Fruit fly (Drosophila melanogaster) whole organism, embryonic: ENCODE results near the gene ghi.
A peak's percentile ranks its signal among the peaks of the same experiment; 100 is the strongest.

Source experiments
- Adf1 ChIP-seq: fragments of 200-800 bp; sonication (Bioruptor generic); IDR thresholded peaks from 2 replicates; pipeline ENCODE4 v1.3.6; 2022; ENCODE audit warnings: missing biosample characterization, missing genetic modification characterization
- Atf6 ChIP-seq: fragments of 200-800 bp; sonication (Bioruptor generic); IDR thresholded peaks from 2 replicates; pipeline ENCODE4 v1.3.6; 2022; ENCODE audit warnings: missing biosample characterization, missing genetic modification characterization
- Awh ChIP-seq: fragments of 200-800 bp; sonication (Bioruptor generic); IDR thresholded peaks from 2 replicates; pipeline ENCODE4, ENCODE4 v1.3.6; 2022; ENCODE audit warnings: missing biosample characterization, missing genetic modification characterization
- CG10321 ChIP-seq: fragments of 200-800 bp; sonication (Bioruptor generic); IDR thresholded peaks from 2 replicates; pipeline ENCODE4 v1.3.6; 2022; ENCODE audit warnings: missing biosample characterization, missing genetic modification characterization
- CG10543 ChIP-seq: fragments of 200-800 bp; sonication (Bioruptor generic); optimal IDR thresholded peaks from 3 replicates; lab custom pipeline; 2017; ENCODE audit warnings: missing biosample characterization, mild to moderate bottlenecking, missing genetic modification characterization, moderate library complexity
- CG10979 ChIP-seq: fragments of 200-800 bp; sonication (Bioruptor generic); optimal IDR thresholded peaks from 2 replicates; lab custom pipeline; 2018; ENCODE audit warnings: missing biosample characterization, mild to moderate bottlenecking, missing genetic modification characterization, moderate library complexity
- CG11398 ChIP-seq: fragments of 200-800 bp; sonication (Bioruptor generic); optimal IDR thresholded peaks from 2 replicates; lab custom pipeline; 2016; ENCODE audit warnings: missing biosample characterization, missing genetic modification characterization
- CG12155 ChIP-seq: fragments of 200-800 bp; sonication (Bioruptor generic); optimal IDR thresholded peaks from 3 replicates; lab custom pipeline; 2016; ENCODE audit warnings: missing biosample characterization, missing genetic modification characterization
- CG1233 ChIP-seq: fragments of 200-800 bp; sonication (Bioruptor generic); optimal IDR thresholded peaks from 4 replicates; lab custom pipeline; 2018; ENCODE audit warnings: missing biosample characterization, mild to moderate bottlenecking, missing genetic modification characterization
- CG14441 ChIP-seq: fragments of 200-800 bp; sonication (Bioruptor generic); IDR thresholded peaks from 2 replicates; pipeline ENCODE4 v1.3.6; 2022; ENCODE audit warnings: missing biosample characterization, missing genetic modification characterization
- CG17186 ChIP-seq: fragments of 200-800 bp; sonication (Bioruptor generic); optimal IDR thresholded peaks from 3 replicates; lab custom pipeline; 2017; ENCODE audit warnings: missing biosample characterization, missing genetic modification reagents, missing genetic modification characterization
- CG1832 ChIP-seq: fragments of 200-800 bp; sonication (Bioruptor generic); optimal IDR thresholded peaks from 2 replicates; lab custom pipeline; 2017; ENCODE audit warnings: missing biosample characterization, mild to moderate bottlenecking, missing genetic modification characterization, inconsistent platforms
- CG7745 ChIP-seq: fragments of 200-800 bp; sonication (Bioruptor generic); optimal IDR thresholded peaks from 2 replicates; lab custom pipeline; 2018; ENCODE audit warnings: missing biosample characterization, mild to moderate bottlenecking, missing genetic modification characterization, moderate library complexity
- CG7786 ChIP-seq: fragments of 200-800 bp; sonication (Bioruptor generic); optimal IDR thresholded peaks from 2 replicates; lab custom pipeline; 2016; ENCODE audit warnings: missing biosample characterization, missing genetic modification characterization
- CG8290 ChIP-seq, 3 experiments: fragments of 200-800 bp; sonication (Bioruptor generic); optimal IDR thresholded peaks; 2 replicates each; lab custom pipeline; 2016 to 2019; ENCODE audit warnings: missing biosample characterization in 3 of 3, missing genetic modification characterization in 3 of 3, mild to moderate bottlenecking in 2 of 3, moderate library complexity in 1 of 3
- CG9437 ChIP-seq: fragments of 200-800 bp; sonication (Bioruptor generic); optimal IDR thresholded peaks from 2 replicates; lab custom pipeline; 2018; ENCODE audit warnings: missing biosample characterization, mild to moderate bottlenecking, missing genetic modification characterization
- Dad ChIP-seq: fragments of 200-800 bp; sonication (Bioruptor generic); optimal IDR thresholded peaks from 3 replicates; lab custom pipeline; 2016; ENCODE audit warnings: missing biosample characterization, missing genetic modification characterization
- Dfd ChIP-seq, 2 experiments: fragments of >200 bp; optimal IDR thresholded peaks; 2 replicates each; lab custom pipeline; 2017; ENCODE audit warnings: missing biosample characterization in 2 of 2, missing genetic modification characterization in 2 of 2
- Dip2 ChIP-seq: fragments of 200-800 bp; sonication (Bioruptor generic); IDR thresholded peaks from 2 replicates; pipeline ENCODE4 v1.3.6; 2022; ENCODE audit warnings: missing biosample characterization, missing genetic modification characterization
- E2f2 ChIP-seq: fragments of 200-800 bp; sonication (Bioruptor generic); IDR thresholded peaks from 2 replicates; pipeline ENCODE4 v1.3.6; 2022; ENCODE audit warnings: missing biosample characterization, missing genetic modification characterization
- NK7.1 ChIP-seq: fragments of 200-800 bp; sonication (Bioruptor generic); optimal IDR thresholded peaks from 3 replicates; lab custom pipeline; 2016; ENCODE audit warnings: missing biosample characterization, missing genetic modification characterization
- NfI ChIP-seq: fragments of 200-800 bp; sonication (Bioruptor generic); optimal IDR thresholded peaks from 3 replicates; lab custom pipeline; 2018; ENCODE audit warnings: missing biosample characterization, mild to moderate bottlenecking, missing genetic modification characterization, moderate library complexity
- Ptx1 ChIP-seq: fragments of 200-800 bp; sonication (Bioruptor generic); IDR thresholded peaks from 2 replicates; pipeline ENCODE4 v1.3.6; 2022; ENCODE audit warnings: missing biosample characterization, missing genetic modification characterization
- Scr ChIP-seq: fragments of 200-800 bp; sonication (Bioruptor generic); IDR thresholded peaks from 2 replicates; pipeline ENCODE4 v1.3.6; 2022; ENCODE audit warnings: missing biosample characterization, missing genetic modification characterization; ENCODE audit not compliant: partially characterized antibody
- ac ChIP-seq: fragments of 200-800 bp; sonication (Bioruptor generic); optimal IDR thresholded peaks from 3 replicates; lab custom pipeline; 2017; ENCODE audit warnings: missing biosample characterization, mild to moderate bottlenecking, missing genetic modification characterization
- ato ChIP-seq: fragments of 200-800 bp; sonication (Bioruptor generic); IDR thresholded peaks from 2 replicates; pipeline ENCODE4 v1.3.6; 2022; ENCODE audit warnings: missing biosample characterization, missing genetic modification characterization; ENCODE audit not compliant: partially characterized antibody
- bsh ChIP-seq, 2 experiments: fragments of 200-800 bp; sonication (Bioruptor generic); optimal IDR thresholded peaks; 2 replicates each; lab custom pipeline; 2017 to 2018; ENCODE audit warnings: mild to moderate bottlenecking in 2 of 2, missing biosample characterization in 2 of 2, missing genetic modification characterization in 2 of 2, moderate library complexity in 1 of 2
- btn ChIP-seq: fragments of 200-800 bp; sonication (Bioruptor generic); optimal IDR thresholded peaks from 2 replicates; lab custom pipeline; 2016; ENCODE audit warnings: missing biosample characterization, missing genetic modification characterization
- ci ChIP-seq: fragments of 200-800 bp; sonication (Bioruptor generic); IDR thresholded peaks from 3 replicates; pipeline ENCODE4 v1.3.6; 2022; ENCODE audit warnings: missing biosample characterization, missing genetic modification characterization
- corto ChIP-seq: fragments of 200-800 bp; sonication (Bioruptor generic); optimal IDR thresholded peaks from 2 replicates; lab custom pipeline; 2016; ENCODE audit warnings: missing biosample characterization, mild to moderate bottlenecking, missing genetic modification characterization, moderate library complexity
- crc ChIP-seq: fragments of 200-800 bp; sonication (Bioruptor generic); optimal IDR thresholded peaks from 2 replicates; lab custom pipeline; 2016; ENCODE audit warnings: missing biosample characterization, missing genetic modification characterization
- croc ChIP-seq: fragments of 200-800 bp; sonication (Bioruptor generic); conservative IDR thresholded peaks from 3 replicates; pipeline ENCODE4 v1.3.6; 2022; ENCODE audit warnings: missing biosample characterization, missing genetic modification characterization
- en ChIP-seq: fragments of 200-800 bp; sonication (Bioruptor generic); optimal IDR thresholded peaks from 2 replicates; lab custom pipeline; 2016; ENCODE audit warnings: missing biosample characterization, missing genetic modification characterization
- esg ChIP-seq: fragments of 200-800 bp; sonication (Bioruptor generic); conservative IDR thresholded peaks from 2 replicates; pipeline ENCODE4 v1.3.6; 2022; ENCODE audit warnings: missing biosample characterization, missing genetic modification characterization
- eve ChIP-seq, 2 experiments: fragments of >200 bp; optimal IDR thresholded peaks; 2 replicates each; lab custom pipeline; 2017; ENCODE audit warnings: missing biosample characterization in 2 of 2, missing genetic modification characterization in 2 of 2
- ftz-f1 ChIP-seq: fragments of 200-800 bp; sonication (Bioruptor generic); optimal IDR thresholded peaks from 2 replicates; lab custom pipeline; 2016; ENCODE audit warnings: missing biosample characterization, missing genetic modification characterization
- fu2 ChIP-seq: fragments of 200-800 bp; sonication (Bioruptor generic); optimal IDR thresholded peaks from 2 replicates; lab custom pipeline; 2016; ENCODE audit warnings: missing biosample characterization, missing genetic modification characterization
- jing ChIP-seq: fragments of 200-800 bp; sonication (Bioruptor generic); optimal IDR thresholded peaks from 2 replicates; lab custom pipeline; 2018; ENCODE audit warnings: missing biosample characterization, mild to moderate bottlenecking, missing genetic modification characterization
- luna ChIP-seq: fragments of 200-800 bp; sonication (Bioruptor generic); optimal IDR thresholded peaks from 2 replicates; lab custom pipeline; 2016; ENCODE audit warnings: missing biosample characterization, missing genetic modification characterization
- onecut ChIP-seq: fragments of 200-800 bp; sonication (Bioruptor generic); IDR thresholded peaks from 2 replicates; pipeline ENCODE4 v1.3.6; 2022; ENCODE audit warnings: missing biosample characterization, missing genetic modification characterization
- p53 ChIP-seq: fragments of 200-800 bp; sonication (Bioruptor generic); optimal IDR thresholded peaks from 2 replicates; lab custom pipeline; 2016; ENCODE audit warnings: missing biosample characterization, missing genetic modification characterization
- pfk ChIP-seq: fragments of 200-800 bp; sonication (Bioruptor generic); optimal IDR thresholded peaks from 2 replicates; lab custom pipeline; 2018; ENCODE audit warnings: missing biosample characterization, mild to moderate bottlenecking, missing genetic modification characterization, moderate library complexity
- psq ChIP-seq: fragments of 200-800 bp; sonication (Bioruptor generic); optimal IDR thresholded peaks from 2 replicates; lab custom pipeline; 2017; ENCODE audit warnings: missing biosample characterization, missing genetic modification characterization
- ranshi ChIP-seq: fragments of 200-800 bp; sonication (Bioruptor generic); IDR thresholded peaks from 2 replicates; pipeline ENCODE4 v1.3.6; 2022; ENCODE audit warnings: missing biosample characterization, missing genetic modification characterization
- rib ChIP-seq: fragments of 200-800 bp; sonication (Bioruptor generic); IDR thresholded peaks from 2 replicates; pipeline ENCODE4 v1.3.6; 2022; ENCODE audit warnings: missing biosample characterization, missing genetic modification characterization
- scrt ChIP-seq: fragments of 200-800 bp; sonication (Bioruptor generic); optimal IDR thresholded peaks from 2 replicates; lab custom pipeline; 2018; ENCODE audit warnings: missing biosample characterization, mild to moderate bottlenecking, missing genetic modification characterization, moderate library complexity
- ssp ChIP-seq: fragments of 200-800 bp; sonication (Bioruptor generic); IDR thresholded peaks from 2 replicates; pipeline ENCODE4 v1.3.6; 2022; ENCODE audit warnings: missing biosample characterization, missing genetic modification characterization
- unc-4 ChIP-seq: fragments of 200-800 bp; sonication (Bioruptor generic); IDR thresholded peaks from 2 replicates; pipeline ENCODE4 v1.3.6; 2022; ENCODE audit warnings: missing biosample characterization, missing genetic modification characterization; ENCODE audit not compliant: partially characterized antibody
- vfl ChIP-seq: fragments of 200-800 bp; sonication (Bioruptor generic); optimal IDR thresholded peaks from 2 replicates; lab custom pipeline; 2016; ENCODE audit warnings: missing biosample characterization, missing genetic modification characterization
- vvl ChIP-seq: fragments of 200-800 bp; sonication (Bioruptor generic); IDR thresholded peaks from 2 replicates; pipeline ENCODE4 v1.3.6; 2022; ENCODE audit warnings: missing biosample characterization, missing genetic modification characterization

Gene ghi

dm6 chr3L:9410754-9411423 is 40.8 kb upstream of the ghi start, which contains the start of the genes CG4022 and Cpsf5 (continued):
- TF ChIP-seq unc-4 (GFP tag; lab: Robert Waterston, UW), result 0 out of 2 replicates have a peak, but pooled peaks have one; percentile 16
- peak; percentile 12 for TF ChIP-seq jing
- TF ChIP-seq croc (GFP tag; lab: Robert Waterston, UW), result peak; percentile 73
- peak; percentile 83 for TF ChIP-seq CG14441
- TF ChIP-seq luna, result no peak
- TF ChIP-seq NK7.1 (GFP tag; lab: Kevin White, UChicago), result no peak
- no peak for TF ChIP-seq btn (GFP tag; lab: Kevin White, UChicago)
- no peak for TF ChIP-seq CG1832
- TF ChIP-seq Awh (GFP tag; lab: Robert Waterston, UW), result peak; percentile 62; the same call in 1 of the 2 replicates
- peak; percentile 85 for TF ChIP-seq Atf6 (GFP tag; lab: Robert Waterston, UW)
- TF ChIP-seq CG10979, result peak; percentile 74
- TF ChIP-seq Ptx1 (GFP tag; lab: Robert Waterston, UW), result peak; percentile 84
- peak; percentile 99 for TF ChIP-seq CG7745 (tag; lab: Kevin White, UChicago)
- peak; percentile 40; the same call in 1 of the 2 replicates for TF ChIP-seq CG10321 (GFP tag; lab: Robert Waterston, UW)
- TF ChIP-seq scrt (GFP tag; lab: Kevin White, UChicago), result peak; percentile 66
- TF ChIP-seq ftz-f1, result no peak
- peak; percentile 41; the same call in 1 of the 2 replicates for TF ChIP-seq Scr (GFP tag; lab: Robert Waterston, UW)
- peak; percentile 34 for TF ChIP-seq Dad (GFP tag; lab: Kevin White, UChicago)
- TF ChIP-seq psq (GFP tag; lab: Kevin White, UChicago), result no peak
- TF ChIP-seq corto, result no peak
- no peak for TF ChIP-seq pfk
- peak; percentile 81 for TF ChIP-seq onecut (GFP tag; lab: Robert Waterston, UW)
- TF ChIP-seq ato (GFP tag; lab: Robert Waterston, UW), result no peak
- peak in 1 of 2 experiments; percentile 87 for TF ChIP-seq bsh (GFP tag; optimal IDR thresholded peaks at IDR 0.05; lab: Kevin White, UChicago)
- peak; percentile 90 for TF ChIP-seq ci (GFP tag; lab: Robert Waterston, UW)
- peak; percentile 42 for TF ChIP-seq CG1233 (GFP tag; lab: Kevin White, UChicago)
- peak; percentile 89; the same call in 1 of the 2 replicates for TF ChIP-seq rib (GFP tag; lab: Robert Waterston, UW)
- TF ChIP-seq CG12155 (GFP tag; lab: Kevin White, UChicago), result peak; percentile 82
- TF ChIP-seq eve (GFP tag; optimal IDR thresholded peaks at IDR 0.05; lab: Kevin White, UChicago), result no peak
- peak; percentile 79 for TF ChIP-seq esg (GFP tag; lab: Robert Waterston, UW)
- peak; percentile 61; the same call in 1 of the 2 replicates for TF ChIP-seq Adf1 (GFP tag; lab: Robert Waterston, UW)
- no peak for TF ChIP-seq fu2 (GFP tag; lab: Kevin White, UChicago)
- peak; percentile 82; the same call in 1 of the 2 replicates for TF ChIP-seq ranshi (GFP tag; lab: Robert Waterston, UW)
- no peak for TF ChIP-seq en (GFP tag; lab: Kevin White, UChicago)
- no peak for TF ChIP-seq Dip2 (GFP tag; lab: Robert Waterston, UW)
- peak; percentile 54 for TF ChIP-seq vfl (GFP tag; lab: Kevin White, UChicago)
- no peak for TF ChIP-seq CG11398
- TF ChIP-seq CG10543, result peak; percentile 92
- TF ChIP-seq ac, result peak; percentile 20
- TF ChIP-seq E2f2 (GFP tag; lab: Robert Waterston, UW), result peak; percentile 70
- no peak for TF ChIP-seq p53
- peak; percentile 60 for TF ChIP-seq CG9437
- TF ChIP-seq CG8290 (GFP tag; optimal IDR thresholded peaks at IDR 0.05; lab: Kevin White, UChicago), result peak; percentile 80
- TF ChIP-seq CG8290 (tag; optimal IDR thresholded peaks at IDR 0.05; lab: Kevin White, UChicago), result peak; percentile 31 to 35
- peak; percentile 87 for TF ChIP-seq NfI (GFP tag; lab: Kevin White, UChicago)
- peak; percentile 90 for TF ChIP-seq CG17186
- peak; percentile 34 for TF ChIP-seq CG7786
- TF ChIP-seq Dfd (GFP tag; optimal IDR thresholded peaks at IDR 0.05; lab: Kevin White, UChicago), result no peak
- peak; percentile 70 for TF ChIP-seq ssp (GFP tag; lab: Robert Waterston, UW)
- TF ChIP-seq vvl (GFP tag; lab: Robert Waterston, UW), result peak; percentile 85
- TF ChIP-seq crc (GFP tag; lab: Kevin White, UChicago), result no peak
